Worm (Caenorhabditis elegans): ENCODE results near the gene R10E4.3.

ce11 chrIII:4284732-4285165 lies 2.5 kb downstream of the R10E4.3 start:
- TF ChIP-seq W03F9.2 (tag; optimal IDR thresholded peaks at IDR 0.05): peak; percentile 50
- TF ChIP-seq him-1 (tag; optimal IDR thresholded peaks at IDR 0.05): no peak
- no peak for TF ChIP-seq dao-5 (tag; optimal IDR thresholded peaks at IDR 0.05)

All from whole organism, L4/young adult.